Worm (Caenorhabditis elegans) whole organism, L2 larva: ENCODE results near the gene col-78.

Experiments
- fos-1 ChIP-seq: fragments of 150-350 bp; optimal IDR thresholded peaks from 2 replicates; lab custom pipeline; 2014; ENCODE audit warnings: missing biosample characterization, missing genetic modification characterization
- lin-11 ChIP-seq: fragments of 150-350 bp; sonication (generic microtip); optimal IDR thresholded peaks from 2 replicates; lab custom pipeline; 2014; ENCODE audit warnings: missing biosample characterization, missing genetic modification characterization, inconsistent platforms, mixed read lengths
- lsy-2 ChIP-seq, 2 experiments: fragments of 150-350 bp in 1 of 2; sonication (generic microtip) in 1 of 2; optimal IDR thresholded peaks; 2 replicates each; lab custom pipeline; 2014 to 2017; ENCODE audit warnings: missing biosample characterization in 2 of 2, missing genetic modification characterization in 2 of 2
- nhr-11 ChIP-seq: fragments of 150-350 bp; optimal IDR thresholded peaks from 2 replicates; lab custom pipeline; 2014; ENCODE audit warnings: missing biosample characterization, missing genetic modification characterization
- nhr-12 ChIP-seq: fragments of 150-350 bp; optimal IDR thresholded peaks from 2 replicates; lab custom pipeline; 2014; ENCODE audit warnings: missing biosample characterization, missing genetic modification characterization
- zag-1 ChIP-seq: fragments of 150-350 bp; optimal IDR thresholded peaks from 2 replicates; lab custom pipeline; 2014; ENCODE audit warnings: missing biosample characterization, missing genetic modification characterization

DNA sequence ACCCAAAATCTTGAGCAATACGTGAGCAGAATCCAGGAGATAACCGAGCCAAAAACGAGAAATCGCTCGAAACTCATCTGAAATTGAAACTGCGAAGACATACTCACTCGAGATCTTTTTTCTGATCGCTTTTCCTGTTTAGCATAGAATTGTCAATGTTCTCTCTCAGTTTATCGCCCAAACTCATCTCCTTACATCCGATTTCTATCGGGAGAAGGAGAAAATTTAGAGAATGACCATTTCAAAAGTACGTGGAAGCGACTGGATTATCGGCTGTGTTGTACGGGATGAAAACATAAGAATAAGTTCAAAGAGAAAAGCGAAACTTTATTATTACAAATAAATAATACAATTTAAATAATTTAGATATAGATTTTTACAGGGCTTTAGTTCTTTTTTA is 20.5 kb downstream of the col-78 start, which contains the start of gene T23G7.2:
- no peak for TF ChIP-seq lsy-2 (tag; optimal IDR thresholded peaks at IDR 0.05; lab: Kevin White, UChicago)
- no peak for TF ChIP-seq lin-11 (tag; lab: Kevin White, UChicago)
- TF ChIP-seq nhr-11, result no peak
- no peak for TF ChIP-seq zag-1 (tag; lab: Kevin White, UChicago)
- no peak for TF ChIP-seq nhr-12 (tag; lab: Kevin White, UChicago)
- TF ChIP-seq fos-1 (tag; lab: Kevin White, UChicago), result no peak
